Fruit fly (Drosophila melanogaster) S2 (cell line): ENCODE measurements around the gene Npc2c.

Source experiments
- CG8478 ChIP-seq: fragments of >200 bp; optimal IDR thresholded peaks from 2 replicates; lab custom pipeline; 2018
- CTCF ChIP-seq, 2 experiments: fragments of >200 bp; optimal IDR thresholded peaks; 2 replicates each; lab custom pipeline; 2018

Gene Npc2c

dm6 chr3R:10109938-10110337 is 49.9 kb downstream of the Npc2c start, which contains the start of gene Fmr1:
Gene Fmr1 (minus strand): TSS chr3R:10110121.
- TF ChIP-seq CTCF (optimal IDR thresholded peaks at IDR 0.05; lab: Kevin White, UChicago) (peak; percentile 40 to 41), CG8478 (lab: Kevin White, UChicago) (no peak)
